Fruit fly (Drosophila melanogaster) whole organism, embryonic: ENCODE data around the gene CG12951.
A peak's percentile ranks its signal among the peaks of the same experiment; 100 is the strongest.

Experiments used
- CG10431 ChIP-seq: fragments of 200-800 bp; sonication (Bioruptor generic); optimal IDR thresholded peaks from 3 replicates; lab custom pipeline; 2018; ENCODE audit warnings: missing biosample characterization, mild to moderate bottlenecking, missing genetic modification characterization
- CG13123 ChIP-seq: fragments of 200-800 bp; sonication (Bioruptor generic); optimal IDR thresholded peaks from 2 replicates; lab custom pipeline; 2016; ENCODE audit warnings: missing biosample characterization, missing genetic modification characterization
- CG13624 ChIP-seq: fragments of 200-800 bp; sonication (Bioruptor generic); optimal IDR thresholded peaks from 2 replicates; lab custom pipeline; 2016; ENCODE audit warnings: missing biosample characterization, missing genetic modification characterization
- CG15479 ChIP-seq: fragments of 200-800 bp; sonication (Bioruptor generic); optimal IDR thresholded peaks from 3 replicates; lab custom pipeline; 2019; ENCODE audit warnings: missing biosample characterization, mild to moderate bottlenecking, missing genetic modification characterization, moderate library complexity
- CG15696 ChIP-seq: fragments of 200-800 bp; sonication (Bioruptor generic); optimal IDR thresholded peaks from 2 replicates; lab custom pipeline; 2019; ENCODE audit warnings: missing biosample characterization, mild to moderate bottlenecking, missing genetic modification characterization, moderate library complexity
- CG17186 ChIP-seq: fragments of 200-800 bp; sonication (Bioruptor generic); optimal IDR thresholded peaks from 3 replicates; lab custom pipeline; 2017; ENCODE audit warnings: missing biosample characterization, missing genetic modification reagents, missing genetic modification characterization
- CG17359 ChIP-seq: fragments of 200-800 bp; sonication (Bioruptor generic); optimal IDR thresholded peaks from 3 replicates; lab custom pipeline; 2018; ENCODE audit warnings: missing biosample characterization, mild to moderate bottlenecking, missing genetic modification characterization, moderate library complexity
- CG1792 ChIP-seq: fragments of 200-800 bp; sonication (Bioruptor generic); optimal IDR thresholded peaks from 2 replicates; lab custom pipeline; 2016; ENCODE audit warnings: missing biosample characterization, missing genetic modification characterization
- CG2120 ChIP-seq: fragments of 200-800 bp; sonication (Bioruptor generic); optimal IDR thresholded peaks from 3 replicates; lab custom pipeline; 2016; ENCODE audit warnings: missing biosample characterization, missing genetic modification characterization
- CG3065 ChIP-seq: fragments of 200-800 bp; sonication (Bioruptor generic); optimal IDR thresholded peaks from 2 replicates; lab custom pipeline; 2016; ENCODE audit warnings: missing biosample characterization, missing genetic modification characterization
- CG3163 ChIP-seq: fragments of 200-800 bp; sonication (Bioruptor generic); optimal IDR thresholded peaks from 3 replicates; lab custom pipeline; 2016; ENCODE audit warnings: missing biosample characterization, missing genetic modification characterization
- CG34224 ChIP-seq: fragments of 200-800 bp; sonication (Bioruptor generic); IDR thresholded peaks from 3 replicates; pipeline ENCODE4 v1.3.6; 2022; ENCODE audit warnings: missing biosample characterization, missing genetic modification characterization; ENCODE audit not compliant: partially characterized antibody
- CG3726 ChIP-seq: fragments of 200-800 bp; sonication (Bioruptor generic); IDR thresholded peaks from 3 replicates; pipeline ENCODE4, ENCODE4 v1.3.6; 2022; ENCODE audit warnings: missing biosample characterization, missing genetic modification characterization
- CG4282 ChIP-seq: fragments of 200-800 bp; sonication (Bioruptor generic); optimal IDR thresholded peaks from 2 replicates; lab custom pipeline; 2016; ENCODE audit warnings: missing biosample characterization, missing genetic modification characterization
- CG4328 ChIP-seq: fragments of 200-800 bp; sonication (Bioruptor generic); optimal IDR thresholded peaks from 3 replicates; lab custom pipeline; 2017; ENCODE audit warnings: missing biosample characterization, missing genetic modification reagents, missing genetic modification characterization
- CG6654 ChIP-seq: fragments of 200-800 bp; sonication (Bioruptor generic); optimal IDR thresholded peaks from 2 replicates; lab custom pipeline; 2017; ENCODE audit warnings: missing biosample characterization, mild to moderate bottlenecking, missing genetic modification characterization
- CG8924 ChIP-seq: fragments of 200-800 bp; optimal IDR thresholded peaks from 3 replicates; lab custom pipeline; 2019; ENCODE audit warnings: missing biosample characterization, mild to moderate bottlenecking, missing genetic modification characterization, moderate library complexity
- Dll ChIP-seq: fragments of 200-800 bp; sonication (Bioruptor generic); IDR thresholded peaks from 4 replicates; pipeline ENCODE4 v1.3.6; 2022; ENCODE audit warnings: missing biosample characterization, missing genetic modification characterization; ENCODE audit not compliant: partially characterized antibody
- Doc2 ChIP-seq: fragments of 200-800 bp; sonication (Bioruptor generic); IDR thresholded peaks from 2 replicates; pipeline ENCODE4 v1.3.6; 2022; ENCODE audit warnings: missing biosample characterization, missing genetic modification characterization
- E2f2 ChIP-seq: fragments of 200-800 bp; sonication (Bioruptor generic); IDR thresholded peaks from 2 replicates; pipeline ENCODE4 v1.3.6; 2022; ENCODE audit warnings: missing biosample characterization, missing genetic modification characterization
- ERR ChIP-seq: fragments of 200-800 bp; sonication (Bioruptor generic); optimal IDR thresholded peaks from 2 replicates; lab custom pipeline; 2016; ENCODE audit warnings: missing biosample characterization, missing genetic modification characterization
- Ets65A ChIP-seq: fragments of 200-800 bp; sonication (Bioruptor generic); peaks from one replicate; lab custom pipeline; 2016; ENCODE audit warnings: missing biosample characterization, missing genetic modification characterization
- Fer2 ChIP-seq: fragments of 200-800 bp; sonication (Bioruptor generic); optimal IDR thresholded peaks from 2 replicates; lab custom pipeline; 2018; ENCODE audit warnings: missing biosample characterization, mild to moderate bottlenecking, missing genetic modification characterization, moderate library complexity
- Gsc ChIP-seq: fragments of 200-800 bp; sonication (Bioruptor generic); IDR thresholded peaks from 2 replicates; pipeline ENCODE4 v1.3.6; 2022; ENCODE audit warnings: missing biosample characterization, missing genetic modification characterization
- HLH54F ChIP-seq: fragments of 200-800 bp; sonication (Bioruptor generic); optimal IDR thresholded peaks from 3 replicates; lab custom pipeline; 2016; ENCODE audit warnings: missing biosample characterization, missing genetic modification characterization
- Hr39 ChIP-seq: fragments of >200 bp; optimal IDR thresholded peaks from 2 replicates; lab custom pipeline; 2017
- Jarid2 ChIP-seq: fragments of 200-800 bp; sonication (Bioruptor generic); optimal IDR thresholded peaks from 3 replicates; lab custom pipeline; 2017; ENCODE audit warnings: mild to moderate bottlenecking, missing biosample characterization, missing genetic modification reagents, missing genetic modification characterization
- Lpt ChIP-seq: fragments of >200 bp; optimal IDR thresholded peaks from 2 replicates; lab custom pipeline; 2018; ENCODE audit warnings: missing biosample characterization, missing genetic modification characterization
- NfI ChIP-seq: fragments of 200-800 bp; sonication (Bioruptor generic); optimal IDR thresholded peaks from 3 replicates; lab custom pipeline; 2018; ENCODE audit warnings: missing biosample characterization, mild to moderate bottlenecking, missing genetic modification characterization, moderate library complexity
- Opbp ChIP-seq: fragments of 200-800 bp; sonication (Bioruptor generic); IDR thresholded peaks from 3 replicates; pipeline ENCODE4 v1.3.6; 2022; ENCODE audit warnings: missing biosample characterization, missing genetic modification characterization; ENCODE audit not compliant: partially characterized antibody
- Sox102F ChIP-seq: fragments of 200-800 bp; sonication (Bioruptor generic); optimal IDR thresholded peaks from 2 replicates; lab custom pipeline; 2018; ENCODE audit warnings: missing biosample characterization, mild to moderate bottlenecking, missing genetic modification characterization, moderate library complexity
- Xrp1 ChIP-seq: fragments of 200-800 bp; sonication (Bioruptor generic); IDR thresholded peaks from 2 replicates; pipeline ENCODE4 v1.3.6; 2022; ENCODE audit warnings: missing biosample characterization, missing genetic modification characterization
- bab2 ChIP-seq: fragments of 200-800 bp; sonication (Bioruptor generic); optimal IDR thresholded peaks from 2 replicates; lab custom pipeline; 2016; ENCODE audit warnings: missing biosample characterization, missing genetic modification characterization
- bbx ChIP-seq: fragments of 200-800 bp; sonication (Bioruptor generic); IDR thresholded peaks from 2 replicates; pipeline ENCODE4 v1.3.6; 2022; ENCODE audit warnings: missing biosample characterization, missing genetic modification characterization; ENCODE audit not compliant: partially characterized antibody
- cato ChIP-seq: fragments of 200-800 bp; sonication (Bioruptor generic); optimal IDR thresholded peaks from 2 replicates; lab custom pipeline; 2016; ENCODE audit warnings: missing biosample characterization, missing genetic modification characterization, borderline replicate concordance
- caup ChIP-seq: fragments of 200-800 bp; sonication (Bioruptor generic); optimal IDR thresholded peaks from 3 replicates; lab custom pipeline; 2017; ENCODE audit warnings: missing biosample characterization, mild to moderate bottlenecking, missing genetic modification characterization, moderate library complexity; ENCODE audit not compliant: severe bottlenecking
- ci ChIP-seq: fragments of 200-800 bp; sonication (Bioruptor generic); IDR thresholded peaks from 3 replicates; pipeline ENCODE4 v1.3.6; 2022; ENCODE audit warnings: missing biosample characterization, missing genetic modification characterization
- hth ChIP-seq: fragments of >200 bp; optimal IDR thresholded peaks from 2 replicates; lab custom pipeline; 2017; ENCODE audit warnings: inconsistent platforms
- kay ChIP-seq: fragments of 200-800 bp; sonication (Bioruptor generic); optimal IDR thresholded peaks from 2 replicates; lab custom pipeline; 2016; ENCODE audit warnings: missing biosample characterization, missing genetic modification characterization
- lmd ChIP-seq: fragments of 200-800 bp; sonication (Bioruptor generic); IDR thresholded peaks from 2 replicates; pipeline ENCODE4 v1.3.6; 2022; ENCODE audit warnings: missing biosample characterization, missing genetic modification characterization
- maf-S ChIP-seq: fragments of 200-800 bp; sonication (Bioruptor generic); optimal IDR thresholded peaks from 2 replicates; lab custom pipeline; 2016; ENCODE audit warnings: missing biosample characterization, missing genetic modification characterization
- nom ChIP-seq: fragments of 200-800 bp; sonication (Bioruptor generic); optimal IDR thresholded peaks from 2 replicates; lab custom pipeline; 2017; ENCODE audit warnings: missing biosample characterization, missing genetic modification characterization, mild to moderate bottlenecking, moderate library complexity, missing genetic modification reagents
- rib ChIP-seq: fragments of 200-800 bp; sonication (Bioruptor generic); IDR thresholded peaks from 2 replicates; pipeline ENCODE4 v1.3.6; 2022; ENCODE audit warnings: missing biosample characterization, missing genetic modification characterization
- ro ChIP-seq: fragments of 200-800 bp; sonication (Bioruptor generic); IDR thresholded peaks from 2 replicates; pipeline ENCODE4 v1.3.6; 2022; ENCODE audit warnings: missing biosample characterization, missing genetic modification characterization
- run ChIP-seq: fragments of 200-800 bp; sonication (Bioruptor generic); optimal IDR thresholded peaks from 3 replicates; lab custom pipeline; 2018; ENCODE audit warnings: missing biosample characterization, mild to moderate bottlenecking, missing genetic modification characterization
- stwl ChIP-seq: fragments of 200-800 bp; sonication (Bioruptor generic); optimal IDR thresholded peaks from 3 replicates; lab custom pipeline; 2018; ENCODE audit warnings: missing biosample characterization, mild to moderate bottlenecking, missing genetic modification characterization, moderate library complexity
- tll ChIP-seq, 2 experiments: fragments of 200-800 bp in 1 of 2; fragments of >200 bp in 1 of 2; sonication (Bioruptor generic) in 1 of 2; optimal IDR thresholded peaks; 2 replicates each; lab custom pipeline; 2017 to 2019; ENCODE audit warnings: missing biosample characterization in 2 of 2, missing genetic modification characterization in 2 of 2, mild to moderate bottlenecking in 1 of 2, moderate library complexity in 1 of 2
- unpg ChIP-seq: fragments of 200-800 bp; sonication (Bioruptor generic); optimal IDR thresholded peaks from 3 replicates; lab custom pipeline; 2018; ENCODE audit warnings: missing biosample characterization, mild to moderate bottlenecking, missing genetic modification characterization, moderate library complexity
- vnd ChIP-seq: fragments of 200-800 bp; sonication (Bioruptor generic); IDR thresholded peaks from 3 replicates; pipeline ENCODE4 v1.3.6; 2022; ENCODE audit warnings: missing biosample characterization, missing genetic modification characterization; ENCODE audit not compliant: partially characterized antibody

The CG12951 gene

DNA sequence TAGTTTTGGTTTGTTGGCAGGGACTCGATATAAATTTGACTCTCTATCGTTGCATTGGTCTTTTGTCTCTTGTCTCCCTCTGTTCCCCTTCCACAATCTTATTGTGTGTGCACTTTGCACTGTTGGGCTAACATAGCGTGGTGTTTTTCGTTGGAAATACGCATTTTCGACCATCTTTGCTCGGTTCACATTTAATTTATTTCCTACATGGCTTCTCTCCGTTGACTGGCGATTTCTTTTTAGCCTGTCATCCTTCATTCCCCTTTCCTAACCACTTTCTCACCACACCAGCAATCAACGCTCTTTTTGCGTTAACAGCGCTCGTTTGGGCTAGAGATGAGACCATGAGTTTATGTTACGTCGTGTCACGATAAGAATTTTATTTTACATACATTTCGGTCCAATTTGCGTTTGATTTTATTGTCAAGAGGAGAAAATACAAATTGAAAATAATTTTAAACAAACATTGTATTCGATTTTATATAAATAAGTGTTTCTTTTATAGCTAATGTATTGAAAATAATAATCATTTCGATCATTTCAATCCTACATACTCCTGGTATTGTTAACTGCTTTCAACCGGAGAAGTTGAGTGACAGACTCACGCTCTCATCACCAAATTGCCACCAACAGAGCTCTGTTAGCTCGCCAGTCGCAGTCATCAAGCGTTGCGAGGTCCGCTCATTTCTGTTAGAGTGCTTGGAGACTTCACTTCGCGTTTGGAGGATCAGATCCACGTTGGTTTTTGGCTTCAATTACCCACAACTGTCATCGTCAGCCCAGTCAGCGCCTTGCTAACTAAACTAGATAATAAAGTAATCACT lies 11.3 kb upstream of the CG12951 start (continued):
- TF ChIP-seq run (tag; lab: Kevin White, UChicago) (peak; percentile 43), E2f2 (GFP tag; lab: Robert Waterston, UW) (peak; percentile 35; the same call in 1 of the 2 replicates), unpg (GFP tag; lab: Kevin White, UChicago) (peak; percentile 71), Fer2 (tag; lab: Kevin White, UChicago) (peak; percentile 75), ci (GFP tag; lab: Robert Waterston, UW) (peak; percentile 68), CG4282 (GFP tag; lab: Kevin White, UChicago) (no peak), NfI (GFP tag; lab: Kevin White, UChicago) (peak; percentile 82), cato (GFP tag; lab: Kevin White, UChicago) (peak; percentile 23), nom (peak; percentile 79), CG13123 (GFP tag; lab: Kevin White, UChicago) (peak; percentile 31), CG4328 (GFP tag; lab: Kevin White, UChicago) (peak; percentile 83), vnd (GFP tag; lab: Robert Waterston, UW) (peak; percentile 92), Dll (GFP tag; lab: Robert Waterston, UW) (peak; percentile 97), kay (GFP tag; lab: Kevin White, UChicago) (peak; percentile 66), lmd (GFP tag; lab: Robert Waterston, UW) (peak; percentile 64; the same call in 1 of the 2 replicates), CG17186 (peak; percentile 68), Lpt (GFP tag; lab: Kevin White, UChicago) (no peak), CG3726 (GFP tag; lab: Robert Waterston, UW) (no peak), Jarid2 (GFP tag; lab: Kevin White, UChicago) (peak; percentile 85), CG6654 (GFP tag; lab: Kevin White, UChicago) (no peak), maf-S (GFP tag; lab: Kevin White, UChicago) (no peak), CG3065 (GFP tag; lab: Kevin White, UChicago) (peak; percentile 60), caup (GFP tag; lab: Kevin White, UChicago) (peak; percentile 80), CG8924 (tag; lab: Kevin White, UChicago) (peak; percentile 89), CG15696 (tag; lab: Kevin White, UChicago) (peak; percentile 72), bbx (GFP tag; lab: Robert Waterston, UW) (peak; percentile 76), CG15479 (GFP tag; lab: Kevin White, UChicago) (no peak), Hr39 (lab: Kevin White, UChicago) (no peak), Doc2 (no peak), CG3163 (GFP tag; lab: Kevin White, UChicago) (no peak), ro (no peak), ERR (GFP tag; lab: Kevin White, UChicago) (peak; percentile 20), HLH54F (GFP tag; lab: Kevin White, UChicago) (peak; percentile 41), Sox102F (peak; percentile 64), bab2 (GFP tag; lab: Kevin White, UChicago) (peak; percentile 31), CG13624 (GFP tag; lab: Kevin White, UChicago) (no peak), Gsc (no peak), CG10431 (peak; percentile 48), tll (GFP tag; optimal IDR thresholded peaks at IDR 0.05; lab: Kevin White, UChicago) (no peak), hth (lab: Kevin White, UChicago) (no peak), rib (GFP tag; lab: Robert Waterston, UW) (peak; percentile 45; the same call in 1 of the 2 replicates), Opbp (GFP tag; lab: Robert Waterston, UW) (peak; percentile 67; the same call in 2 of the 3 replicates), CG1792 (peak; percentile 20), stwl (no peak), CG17359 (tag; lab: Kevin White, UChicago) (peak; percentile 72), CG34224 (GFP tag; lab: Robert Waterston, UW) (peak; percentile 97), CG2120 (peak; percentile 88), Xrp1 (GFP tag; lab: Robert Waterston, UW) (peak; percentile 72), Ets65A (GFP tag; lab: Kevin White, UChicago) (peak; percentile 20)
